Fruit fly (Drosophila melanogaster): ENCODE measurements around the gene CG43350.

DNA sequence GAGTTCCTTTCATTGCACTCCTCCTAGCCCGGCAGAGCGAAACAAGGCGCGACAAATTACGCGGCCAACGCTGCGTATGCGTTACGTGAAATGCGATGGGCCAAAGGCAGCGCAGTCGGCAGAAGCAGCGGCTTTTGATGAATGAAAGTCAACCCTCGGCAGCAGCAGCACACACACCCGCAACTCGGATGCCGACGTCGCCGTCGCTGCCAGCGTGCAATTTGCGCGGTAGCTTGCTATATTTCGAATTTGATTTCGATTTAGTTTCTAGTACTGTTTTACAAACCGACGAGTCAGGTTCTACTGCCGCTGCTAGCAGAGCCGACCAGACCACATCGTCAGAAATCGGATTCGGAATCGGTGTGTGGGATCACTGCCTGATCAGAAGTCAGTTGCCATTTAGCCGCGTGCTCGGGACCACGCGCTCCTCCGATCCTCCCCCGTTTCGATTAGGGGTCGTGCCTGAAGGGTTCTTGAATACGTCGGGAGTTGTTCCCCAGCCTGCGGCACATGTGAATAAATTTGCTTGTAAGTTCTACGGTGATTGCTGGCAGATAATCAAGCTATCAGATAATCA lies 16.0 kb upstream of the CG43350 start, which contains the start of gene Eaat1:
- TF ChIP-seq D1 (tag; optimal IDR thresholded peaks at IDR 0.05), result no peak
- TF ChIP-seq CG34367 (tag; optimal IDR thresholded peaks at IDR 0.05), result no peak
- no peak for TF ChIP-seq CG9948 (tag; optimal IDR thresholded peaks at IDR 0.05)
